Worm (Caenorhabditis elegans) whole organism, L1 larva: Measurements from ENCODE around the gene T11G6.2.

Experiments
- C04F5.9 ChIP-seq: sonication (generic microtip); optimal IDR thresholded peaks from 2 replicates; lab custom pipeline; 2016; ENCODE audit warnings: missing genetic modification characterization, missing compliant biosample characterization
- C16A3.4 ChIP-seq: fragments of 150-350 bp; optimal IDR thresholded peaks from 2 replicates; lab custom pipeline; 2014; ENCODE audit warnings: missing biosample characterization, missing genetic modification characterization
- aha-1 ChIP-seq: fragments of 150-350 bp; optimal IDR thresholded peaks from 2 replicates; lab custom pipeline; 2014; ENCODE audit warnings: missing biosample characterization, missing genetic modification characterization
- aly-2 ChIP-seq: fragments of 150-350 bp; optimal IDR thresholded peaks from 2 replicates; lab custom pipeline; 2014; ENCODE audit warnings: missing biosample characterization, missing genetic modification characterization
- ceh-8 ChIP-seq: fragments of 200-800 bp; sonication (Bioruptor generic); optimal IDR thresholded peaks from 2 replicates; lab custom pipeline; 2018; ENCODE audit warnings: mild to moderate bottlenecking, missing genetic modification characterization, moderate library complexity, missing compliant biosample characterization
- ceh-82 ChIP-seq, 3 experiments: fragments of 150-350 bp in 1 of 3; sonication (generic microtip) in 2 of 3; optimal IDR thresholded peaks; 2 replicates each; lab custom pipeline; 2014 to 2017; ENCODE audit warnings: missing biosample characterization in 3 of 3, missing genetic modification characterization in 3 of 3
- ceh-88 ChIP-seq: fragments of 200-800 bp; sonication (Bioruptor generic); IDR thresholded peaks from 2 replicates; pipeline ENCODE4 v1.3.6; 2022; ENCODE audit warnings: missing genetic modification characterization, missing compliant biosample characterization
- ces-1 ChIP-seq: fragments of 150-350 bp; optimal IDR thresholded peaks from 2 replicates; lab custom pipeline; 2014; ENCODE audit warnings: missing biosample characterization, missing genetic modification reagents, missing genetic modification characterization
- dpl-1 ChIP-seq, 3 experiments: fragments of 150-350 bp in 2 of 3; sonication (generic microtip) in 1 of 3; optimal IDR thresholded peaks; 2 replicates each; lab custom pipeline; 2014 to 2017; ENCODE audit warnings: missing biosample characterization in 3 of 3, missing genetic modification characterization in 3 of 3, missing genetic modification reagents in 3 of 3
- efl-1 ChIP-seq, 4 experiments: fragments of 150-350 bp; optimal IDR thresholded peaks in 3 of 4; peaks in 1 of 4; 1 replicate in 1 of 4; 2 replicates in 3 of 4; lab custom pipeline; 2014; ENCODE audit warnings: missing biosample characterization in 2 of 4, missing genetic modification characterization in 2 of 4, missing genetic modification reagents in 2 of 4
- egl-27 ChIP-seq, 2 experiments: fragments of 150-350 bp in 1 of 2; sonication (generic microtip); optimal IDR thresholded peaks; 3 replicates each; lab custom pipeline; 2017 to 2018; ENCODE audit warnings: missing biosample characterization in 2 of 2, missing genetic modification characterization in 2 of 2, missing genetic modification reagents in 2 of 2
- elt-2 ChIP-seq: sonication (generic microtip); optimal IDR thresholded peaks from 2 replicates; lab custom pipeline; 2016; ENCODE audit warnings: missing genetic modification characterization, mild to moderate bottlenecking, inconsistent platforms, missing compliant biosample characterization, missing genetic modification reagents
- elt-3 ChIP-seq, 6 experiments: fragments of 150-350 bp in 1 of 6; sonication (generic microtip); optimal IDR thresholded peaks; 2 replicates each; lab custom pipeline; 2017 to 2018; ENCODE audit warnings: missing biosample characterization in 6 of 6, missing genetic modification characterization in 6 of 6, inconsistent platforms in 1 of 6
- fkh-4 ChIP-seq: sonication (generic microtip); optimal IDR thresholded peaks from 2 replicates; lab custom pipeline; 2016; ENCODE audit warnings: missing compliant biosample characterization, missing genetic modification characterization, borderline replicate concordance
- fos-1 ChIP-seq: fragments of 150-350 bp; optimal IDR thresholded peaks from 2 replicates; lab custom pipeline; 2014; ENCODE audit warnings: missing biosample characterization, missing genetic modification characterization
- grh-1 ChIP-seq: fragments of 200-800 bp; sonication (Bioruptor generic); IDR thresholded peaks from 2 replicates; pipeline ENCODE4 v1.3.6; 2022; ENCODE audit warnings: missing genetic modification reagents, missing genetic modification characterization, missing compliant biosample characterization
- isw-1 ChIP-seq: fragments of 200-800 bp; sonication (Bioruptor generic); IDR thresholded peaks from 2 replicates; pipeline ENCODE4 v1.3.6; 2022; ENCODE audit warnings: missing genetic modification characterization, missing compliant biosample characterization
- jun-1 ChIP-seq: fragments of 150-350 bp; optimal IDR thresholded peaks from 2 replicates; lab custom pipeline; 2014; ENCODE audit warnings: missing biosample characterization, missing genetic modification reagents, missing genetic modification characterization
- lin-13 ChIP-seq: fragments of 150-350 bp; optimal IDR thresholded peaks from 2 replicates; lab custom pipeline; 2014; ENCODE audit warnings: missing biosample characterization, missing genetic modification reagents, missing genetic modification characterization
- lin-15B ChIP-seq: fragments of 150-350 bp; sonication (generic microtip); optimal IDR thresholded peaks from 3 replicates; lab custom pipeline; 2014; ENCODE audit warnings: missing biosample characterization, missing genetic modification characterization
- lin-39 ChIP-seq: fragments of 150-350 bp; optimal IDR thresholded peaks from 2 replicates; lab custom pipeline; 2014; ENCODE audit warnings: missing biosample characterization, missing genetic modification reagents, missing genetic modification characterization
- lir-3 ChIP-seq: sonication (generic microtip); optimal IDR thresholded peaks from 2 replicates; lab custom pipeline; 2016; ENCODE audit warnings: mild to moderate bottlenecking, missing genetic modification characterization, moderate library complexity, missing compliant biosample characterization; ENCODE audit not compliant: poor library complexity
- lsy-2 ChIP-seq, 2 experiments: fragments of 150-350 bp; optimal IDR thresholded peaks; 2 replicates each; lab custom pipeline; 2014; ENCODE audit warnings: missing biosample characterization in 2 of 2, missing genetic modification characterization in 2 of 2
- mab-9 ChIP-seq: fragments of 200-800 bp; sonication (Bioruptor generic); IDR thresholded peaks from 2 replicates; pipeline ENCODE4 v1.3.6; 2022; ENCODE audit warnings: missing genetic modification reagents, missing genetic modification characterization, missing compliant biosample characterization
- mdl-1 ChIP-seq, 2 experiments: fragments of 150-350 bp; optimal IDR thresholded peaks; 2 replicates each; lab custom pipeline; 2014 to 2017; ENCODE audit warnings: missing biosample characterization in 2 of 2, missing genetic modification characterization in 2 of 2, inconsistent platforms in 1 of 2
- mep-1 ChIP-seq: fragments of 150-350 bp; optimal IDR thresholded peaks from 2 replicates; lab custom pipeline; 2014; ENCODE audit warnings: missing biosample characterization, missing genetic modification characterization
- nhr-19 ChIP-seq: fragments of 200-800 bp; sonication (Bioruptor generic); conservative IDR thresholded peaks from 2 replicates; pipeline ENCODE4 v1.3.6; 2022; ENCODE audit warnings: missing genetic modification characterization, missing compliant biosample characterization
- nhr-20 ChIP-seq: sonication (generic microtip); optimal IDR thresholded peaks from 2 replicates; lab custom pipeline; 2016; ENCODE audit warnings: mild to moderate bottlenecking, missing genetic modification characterization, missing compliant biosample characterization
- nhr-47 ChIP-seq: sonication (generic microtip); optimal IDR thresholded peaks from 2 replicates; lab custom pipeline; 2016; ENCODE audit warnings: mild to moderate bottlenecking, missing genetic modification characterization, moderate library complexity, missing compliant biosample characterization
- nhr-84 ChIP-seq: sonication (generic microtip); optimal IDR thresholded peaks from 2 replicates; lab custom pipeline; 2017; ENCODE audit warnings: missing biosample characterization, missing genetic modification characterization
- rnt-1 ChIP-seq: sonication (generic microtip); optimal IDR thresholded peaks from 2 replicates; lab custom pipeline; 2016; ENCODE audit warnings: mild to moderate bottlenecking, missing genetic modification characterization, moderate library complexity, missing compliant biosample characterization
- snpc-4 ChIP-seq: fragments of 150-350 bp; optimal IDR thresholded peaks from 2 replicates; lab custom pipeline; 2014; ENCODE audit warnings: missing biosample characterization, missing genetic modification characterization
- snu-23 ChIP-seq: sonication (generic microtip); optimal IDR thresholded peaks from 2 replicates; lab custom pipeline; 2016; ENCODE audit warnings: missing genetic modification characterization, missing compliant biosample characterization
- sox-4 ChIP-seq: sonication (generic microtip); optimal IDR thresholded peaks from 2 replicates; lab custom pipeline; 2016; ENCODE audit warnings: missing genetic modification characterization, missing compliant biosample characterization
- sptf-1 ChIP-seq: fragments of 150-350 bp; optimal IDR thresholded peaks from 2 replicates; lab custom pipeline; 2014; ENCODE audit warnings: missing biosample characterization, missing genetic modification characterization
- swsn-7 ChIP-seq: sonication (generic microtip); optimal IDR thresholded peaks from 2 replicates; lab custom pipeline; 2016; ENCODE audit warnings: missing genetic modification characterization, missing compliant biosample characterization
- tbx-2 ChIP-seq: sonication (generic microtip); optimal IDR thresholded peaks from 2 replicates; lab custom pipeline; 2016; ENCODE audit warnings: missing genetic modification characterization, missing compliant biosample characterization
- tlp-1 ChIP-seq: fragments of 150-350 bp; optimal IDR thresholded peaks from 2 replicates; lab custom pipeline; 2014; ENCODE audit warnings: missing biosample characterization, missing genetic modification characterization
- unc-62 ChIP-seq: fragments of 150-350 bp; optimal IDR thresholded peaks from 2 replicates; lab custom pipeline; 2014; ENCODE audit warnings: missing biosample characterization, missing genetic modification reagents, missing genetic modification characterization
- vab-15 ChIP-seq: sonication (generic microtip); optimal IDR thresholded peaks from 2 replicates; lab custom pipeline; 2017; ENCODE audit warnings: missing genotype, mild to moderate bottlenecking, missing genetic modification characterization, missing compliant biosample characterization
- xbp-1 ChIP-seq: sonication (generic microtip); optimal IDR thresholded peaks from 2 replicates; lab custom pipeline; 2016; ENCODE audit warnings: missing genetic modification characterization, missing compliant biosample characterization
- zip-4 ChIP-seq: fragments of 200-800 bp; sonication (Bioruptor generic); optimal IDR thresholded peaks from 2 replicates; lab custom pipeline; 2018; ENCODE audit warnings: mild to moderate bottlenecking, missing genetic modification characterization, moderate library complexity, missing compliant biosample characterization
- ztf-4 ChIP-seq: fragments of 150-350 bp; optimal IDR thresholded peaks from 2 replicates; lab custom pipeline; 2014; ENCODE audit warnings: missing biosample characterization, missing genetic modification characterization

Gene T11G6.2

DNA sequence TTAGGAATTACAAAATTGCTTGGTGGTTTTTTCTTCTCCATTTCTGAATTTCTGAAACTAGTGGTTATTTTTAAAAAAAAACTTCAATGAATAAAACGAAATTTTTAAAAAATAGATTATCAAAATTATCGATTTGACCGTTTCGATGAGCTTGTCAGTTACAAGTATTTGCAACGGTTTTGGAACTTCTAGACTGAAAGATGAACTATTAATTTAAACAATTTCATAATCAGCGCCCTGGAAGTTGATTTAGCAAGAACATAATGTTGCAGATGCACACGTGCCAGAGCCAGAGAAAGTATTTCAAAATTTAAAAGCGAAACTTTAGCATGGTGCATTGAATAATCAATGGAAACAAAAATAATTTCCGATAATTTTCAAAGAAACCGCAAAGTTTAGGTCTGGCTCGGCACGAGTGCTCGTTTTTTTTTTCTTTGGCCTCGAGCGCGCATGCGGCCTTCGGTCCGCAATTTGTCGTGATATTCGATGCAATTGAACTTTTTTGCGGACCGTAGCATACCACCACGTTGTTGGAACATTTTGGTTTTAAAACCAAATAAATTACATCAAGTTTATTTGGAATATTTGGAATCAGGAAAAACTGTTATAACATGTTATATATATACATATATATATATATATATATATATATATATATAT is 15.5 kb downstream of the T11G6.2 start, which contains the start of gene T11G6.5 (continued):
- TF ChIP-seq ceh-8 (GFP tag; lab: Kevin White, UChicago) (no peak), aly-2 (tag; lab: Kevin White, UChicago) (no peak), tbx-2 (tag; lab: Kevin White, UChicago) (peak; percentile 4), nhr-20 (tag; lab: Kevin White, UChicago) (peak; percentile 18), nhr-84 (tag; lab: Kevin White, UChicago) (no peak), sptf-1 (tag; lab: Kevin White, UChicago) (no peak), grh-1 (GFP tag; lab: Robert Waterston, UW) (no peak), C04F5.9 (tag; lab: Kevin White, UChicago) (no peak), aha-1 (no peak), ces-1 (GFP tag; lab: Kevin White, UChicago) (no peak), fkh-4 (tag; lab: Kevin White, UChicago) (no peak)

DNA sequence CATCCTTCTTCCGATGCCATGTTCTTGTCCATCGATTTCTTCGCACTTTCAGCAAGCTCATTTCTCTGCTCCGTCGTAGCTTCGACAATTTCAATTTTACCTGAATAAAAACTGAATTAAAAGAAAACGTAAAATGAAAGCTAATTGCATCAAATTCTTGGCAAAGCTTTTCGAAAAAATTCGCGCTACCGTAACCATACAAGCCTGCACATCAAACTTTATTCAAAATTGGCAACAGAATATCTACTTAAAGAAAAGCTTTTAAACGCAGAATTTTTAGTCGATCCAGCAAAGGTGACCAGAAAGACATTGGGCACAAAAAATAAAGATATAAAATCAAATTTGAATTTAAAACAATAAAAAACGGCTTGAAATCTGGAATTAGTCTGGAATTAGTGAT is 16.1 kb downstream of the T11G6.2 start:
- TF ChIP-seq lsy-2 (tag; optimal IDR thresholded peaks at IDR 0.05; lab: Kevin White, UChicago) (no peak), ces-1 (GFP tag; lab: Kevin White, UChicago) (no peak), efl-1 (optimal IDR thresholded peaks at IDR 0.05; lab: Kevin White, UChicago) (no peak), efl-1 (GFP tag; optimal IDR thresholded peaks at IDR 0.05 in 1 of 2; lab: Kevin White, UChicago) (no peak), lin-15B (tag; lab: Kevin White, UChicago) (no peak)

DNA sequence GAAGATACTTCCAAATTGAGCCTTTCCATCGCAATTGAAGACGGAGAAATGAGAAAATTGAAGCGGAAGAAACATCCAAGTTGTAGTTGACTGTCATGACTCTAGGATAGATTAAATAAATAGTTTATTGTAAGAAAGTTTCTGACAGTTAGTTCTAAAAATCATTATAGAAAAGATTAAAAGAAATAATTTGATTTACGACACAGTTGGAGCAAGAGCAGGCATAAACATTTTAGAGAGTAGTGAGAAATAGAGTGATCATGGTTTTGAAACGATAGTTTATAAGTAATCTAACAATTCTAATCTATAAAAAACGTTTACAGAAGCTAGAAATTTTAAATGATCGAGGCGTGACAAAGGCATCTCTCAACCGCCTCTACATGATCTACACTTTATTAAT is 26.1 kb downstream of the T11G6.2 start, which contains the start of gene best-15:
Gene best-15 (minus strand): TSS at position 101 of the 400 bp plus-strand sequence.
- TF ChIP-seq fos-1 (no peak), lin-13 (no peak), ceh-88 (GFP tag; lab: Robert Waterston, UW) (no peak), mdl-1 (tag; optimal IDR thresholded peaks at IDR 0.05; lab: Kevin White, UChicago) (no peak), egl-27 (tag; optimal IDR thresholded peaks at IDR 0.05; lab: Kevin White, UChicago) (no peak), rnt-1 (no peak), swsn-7 (tag; lab: Kevin White, UChicago) (no peak), zip-4 (GFP tag; lab: Kevin White, UChicago) (no peak), mab-9 (GFP tag; lab: Robert Waterston, UW) (no peak), nhr-19 (no peak), sptf-1 (tag; lab: Kevin White, UChicago) (no peak), aha-1 (no peak), ztf-4 (no peak), nhr-47 (tag; lab: Kevin White, UChicago) (no peak), ces-1 (GFP tag; lab: Kevin White, UChicago) (no peak), elt-3 (tag; optimal IDR thresholded peaks at IDR 0.05; lab: Kevin White, UChicago) (no peak), aly-2 (tag; lab: Kevin White, UChicago) (no peak), unc-62 (GFP tag; lab: Kevin White, UChicago) (no peak), ceh-82 (tag; optimal IDR thresholded peaks at IDR 0.05; lab: Kevin White, UChicago) (no peak), vab-15 (tag; lab: Kevin White, UChicago) (no peak)

DNA sequence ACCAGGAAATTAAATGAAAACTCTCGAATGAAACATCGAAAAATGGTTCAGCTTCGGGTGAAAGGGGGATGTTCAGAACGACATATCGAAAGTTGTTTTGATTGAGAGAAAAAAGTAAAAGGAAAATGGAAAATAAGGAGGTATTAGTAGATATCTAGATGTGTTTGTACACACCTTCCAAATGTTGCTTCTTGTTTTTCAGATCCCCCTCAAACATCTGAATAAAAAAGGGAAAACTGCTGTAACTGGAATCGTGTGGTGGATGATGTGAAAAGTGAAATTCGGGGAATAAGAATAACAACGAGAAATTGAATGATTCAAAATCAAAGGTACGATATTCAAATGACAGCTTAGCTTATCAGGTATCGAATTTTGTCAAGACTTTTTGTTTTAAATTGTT is 30.2 kb downstream of the T11G6.2 start, which contains the start of gene npax-3:
Gene npax-3 (minus strand): TSS at position 101 of the 400 bp plus-strand sequence.
- TF ChIP-seq lir-3 (tag; lab: Kevin White, UChicago) (no peak), lin-39 (tag; lab: Kevin White, UChicago) (no peak), nhr-47 (tag; lab: Kevin White, UChicago) (no peak), ceh-82 (tag; optimal IDR thresholded peaks at IDR 0.05; lab: Kevin White, UChicago) (no peak), elt-2 (tag; lab: Kevin White, UChicago) (no peak), sox-4 (tag; lab: Kevin White, UChicago) (no peak), tlp-1 (tag; lab: Kevin White, UChicago) (no peak), isw-1 (no peak), dpl-1 (GFP tag; optimal IDR thresholded peaks at IDR 0.05; lab: Kevin White, UChicago) (no peak), snpc-4 (tag; lab: Kevin White, UChicago) (no peak), xbp-1 (tag; lab: Kevin White, UChicago) (no peak), efl-1 (optimal IDR thresholded peaks at IDR 0.05; lab: Kevin White, UChicago) (no peak), efl-1 (GFP tag; optimal IDR thresholded peaks at IDR 0.05 in 1 of 2; lab: Kevin White, UChicago) (no peak), fkh-4 (tag; lab: Kevin White, UChicago) (no peak), mep-1 (no peak), jun-1 (no peak), sptf-1 (tag; lab: Kevin White, UChicago) (no peak), C16A3.4 (tag; lab: Kevin White, UChicago) (no peak), lin-13 (no peak), snu-23 (no peak)
- TF ChIP-seq, all 84 proteins: peak for 0
